Worm (Caenorhabditis elegans) whole organism, late embryonic: ENCODE results near the gene T27E7.9.

Experiments used
- C38D4.7 ChIP-seq: fragments of 200-800 bp; sonication (Bioruptor generic); optimal IDR thresholded peaks from 2 replicates; lab custom pipeline; 2018; ENCODE audit warnings: mild to moderate bottlenecking, missing genetic modification characterization, moderate library complexity, missing compliant biosample characterization
- F13H6.1 ChIP-seq: sonication (generic microtip); optimal IDR thresholded peaks from 2 replicates; lab custom pipeline; 2016; ENCODE audit warnings: missing genetic modification characterization, missing compliant biosample characterization
- K09A11.1 ChIP-seq: sonication (generic microtip); optimal IDR thresholded peaks from 2 replicates; lab custom pipeline; 2017; ENCODE audit warnings: antibody characterized with exemption, mild to moderate bottlenecking, missing genetic modification characterization, missing compliant biosample characterization; ENCODE audit not compliant: insufficient read depth
- Y22D7AL.16 ChIP-seq: sonication (generic microtip); optimal IDR thresholded peaks from 2 replicates; lab custom pipeline; 2016; ENCODE audit warnings: missing genetic modification characterization, missing compliant biosample characterization
- ahr-1 ChIP-seq: sonication (generic microtip); optimal IDR thresholded peaks from 2 replicates; lab custom pipeline; 2016; ENCODE audit warnings: missing genetic modification characterization, missing compliant biosample characterization
- ama-1 ChIP-seq: fragments of 150-350 bp; optimal IDR thresholded peaks from 2 replicates; lab custom pipeline; 2014
- ceh-14 ChIP-seq: sonication (generic microtip); optimal IDR thresholded peaks from 2 replicates; lab custom pipeline; 2016; ENCODE audit warnings: missing genotype, missing genetic modification characterization, missing compliant biosample characterization
- ceh-18 ChIP-seq: sonication (generic microtip); optimal IDR thresholded peaks from 2 replicates; lab custom pipeline; 2016; ENCODE audit warnings: missing genetic modification characterization, missing compliant biosample characterization
- ceh-24 ChIP-seq: sonication (generic microtip); optimal IDR thresholded peaks from 2 replicates; lab custom pipeline; 2016; ENCODE audit warnings: mild to moderate bottlenecking, missing genetic modification characterization, missing compliant biosample characterization
- ceh-31 ChIP-seq: sonication (generic microtip); optimal IDR thresholded peaks from 2 replicates; lab custom pipeline; 2016; ENCODE audit warnings: missing genetic modification characterization, missing compliant biosample characterization
- ceh-34 ChIP-seq: sonication (generic microtip); optimal IDR thresholded peaks from 2 replicates; lab custom pipeline; 2016; ENCODE audit warnings: mild to moderate bottlenecking, missing genetic modification characterization, missing compliant biosample characterization
- ceh-9 ChIP-seq: sonication (generic microtip); optimal IDR thresholded peaks from 2 replicates; lab custom pipeline; 2016; ENCODE audit warnings: mild to moderate bottlenecking, missing genetic modification characterization, inconsistent platforms, missing compliant biosample characterization
- dmd-4 ChIP-seq: sonication (generic microtip); optimal IDR thresholded peaks from 2 replicates; lab custom pipeline; 2016; ENCODE audit warnings: borderline replicate concordance, missing genetic modification characterization, missing compliant biosample characterization
- elt-2 ChIP-seq: sonication (generic microtip); optimal IDR thresholded peaks from 2 replicates; lab custom pipeline; 2016; ENCODE audit warnings: missing genetic modification reagents, missing genetic modification characterization, missing compliant biosample characterization
- ets-4 ChIP-seq: sonication (generic microtip); optimal IDR thresholded peaks from 2 replicates; lab custom pipeline; 2016; ENCODE audit warnings: missing genetic modification characterization, missing compliant biosample characterization
- eyg-1 ChIP-seq: sonication (generic microtip); optimal IDR thresholded peaks from 2 replicates; lab custom pipeline; 2016; ENCODE audit warnings: missing genotype, missing genetic modification characterization, missing compliant biosample characterization
- fkh-10 ChIP-seq: fragments of 150-350 bp; optimal IDR thresholded peaks from 2 replicates; lab custom pipeline; 2014; ENCODE audit warnings: missing biosample characterization, missing genetic modification reagents, missing genetic modification characterization
- fkh-6 ChIP-seq: sonication (generic microtip); optimal IDR thresholded peaks from 2 replicates; lab custom pipeline; 2016; ENCODE audit warnings: missing genetic modification characterization, missing compliant biosample characterization
- hlh-15 ChIP-seq: sonication (generic microtip); optimal IDR thresholded peaks from 2 replicates; lab custom pipeline; 2016; ENCODE audit warnings: missing genetic modification characterization, missing compliant biosample characterization
- hlh-30 ChIP-seq: sonication (generic microtip); optimal IDR thresholded peaks from 2 replicates; lab custom pipeline; 2017; ENCODE audit warnings: antibody characterized with exemption, missing genetic modification characterization, missing compliant biosample characterization; ENCODE audit not compliant: insufficient read depth
- hlh-6 ChIP-seq: sonication (generic microtip); optimal IDR thresholded peaks from 2 replicates; lab custom pipeline; 2016; ENCODE audit warnings: missing genotype, missing genetic modification characterization, missing compliant biosample characterization
- lim-6 ChIP-seq: sonication (generic microtip); optimal IDR thresholded peaks from 2 replicates; lab custom pipeline; 2016; ENCODE audit warnings: missing genetic modification characterization, missing compliant biosample characterization
- madf-2 ChIP-seq: sonication (generic microtip); optimal IDR thresholded peaks from 2 replicates; lab custom pipeline; 2017; ENCODE audit warnings: missing genetic modification characterization, missing compliant biosample characterization
- mec-3 ChIP-seq: sonication (generic microtip); optimal IDR thresholded peaks from 2 replicates; lab custom pipeline; 2016; ENCODE audit warnings: borderline replicate concordance, missing genetic modification characterization, missing compliant biosample characterization
- nfya-1 ChIP-seq: sonication (generic microtip); optimal IDR thresholded peaks from 2 replicates; lab custom pipeline; 2017; ENCODE audit warnings: missing genetic modification characterization, mild to moderate bottlenecking, missing compliant biosample characterization, antibody characterized with exemption, moderate library complexity
- nhr-11 ChIP-seq: fragments of 150-350 bp; optimal IDR thresholded peaks from 2 replicates; lab custom pipeline; 2014; ENCODE audit warnings: missing biosample characterization, missing genetic modification characterization
- npax-4 ChIP-seq: sonication (generic microtip); optimal IDR thresholded peaks from 2 replicates; lab custom pipeline; 2016; ENCODE audit warnings: missing genetic modification characterization, missing compliant biosample characterization
- odd-2 ChIP-seq: sonication (generic microtip); optimal IDR thresholded peaks from 2 replicates; lab custom pipeline; 2017; ENCODE audit warnings: antibody characterized with exemption, mild to moderate bottlenecking, missing genetic modification characterization, missing compliant biosample characterization
- pag-3 ChIP-seq: sonication (generic microtip); optimal IDR thresholded peaks from 2 replicates; lab custom pipeline; 2016; ENCODE audit warnings: missing compliant biosample characterization, missing genetic modification characterization, borderline replicate concordance
- pat-9 ChIP-seq: fragments of 200-800 bp; sonication (Bioruptor generic); optimal IDR thresholded peaks from 2 replicates; lab custom pipeline; 2018; ENCODE audit warnings: mild to moderate bottlenecking, missing genetic modification characterization, moderate library complexity, missing compliant biosample characterization
- pha-4 ChIP-seq: fragments of 150-350 bp; optimal IDR thresholded peaks from 2 replicates; lab custom pipeline; 2018; ENCODE audit warnings: missing biosample characterization, missing genetic modification reagents, missing genetic modification characterization
- pqm-1 ChIP-seq: sonication (generic microtip); optimal IDR thresholded peaks from 2 replicates; lab custom pipeline; 2016; ENCODE audit warnings: missing genetic modification characterization, missing compliant biosample characterization
- ref-2 ChIP-seq: sonication (generic microtip); optimal IDR thresholded peaks from 2 replicates; lab custom pipeline; 2016; ENCODE audit warnings: missing genetic modification characterization, missing compliant biosample characterization
- sdc-2 ChIP-seq: sonication (generic microtip); optimal IDR thresholded peaks from 2 replicates; lab custom pipeline; 2016; ENCODE audit warnings: missing genotype, missing genetic modification characterization, missing compliant biosample characterization
- sox-2 ChIP-seq: fragments of 200-800 bp; sonication (Bioruptor generic); IDR thresholded peaks from 2 replicates; pipeline ENCODE4 v1.3.6; 2022; ENCODE audit warnings: missing genetic modification reagents, missing genetic modification characterization, missing compliant biosample characterization
- tbx-2 ChIP-seq: sonication (generic microtip); optimal IDR thresholded peaks from 2 replicates; lab custom pipeline; 2016; ENCODE audit warnings: missing genetic modification characterization, missing compliant biosample characterization
- tbx-7 ChIP-seq: sonication (generic microtip); optimal IDR thresholded peaks from 2 replicates; lab custom pipeline; 2016; ENCODE audit warnings: missing genotype, missing genetic modification characterization, missing compliant biosample characterization
- ttx-3 ChIP-seq: sonication (generic microtip); optimal IDR thresholded peaks from 2 replicates; lab custom pipeline; 2016; ENCODE audit warnings: missing genetic modification reagents, missing genetic modification characterization, missing compliant biosample characterization
- unc-42 ChIP-seq: sonication (generic microtip); optimal IDR thresholded peaks from 2 replicates; lab custom pipeline; 2016; ENCODE audit warnings: missing genotype, missing genetic modification characterization, missing compliant biosample characterization
- unc-86 ChIP-seq: sonication (generic microtip); optimal IDR thresholded peaks from 2 replicates; lab custom pipeline; 2016; ENCODE audit warnings: missing genetic modification characterization, missing compliant biosample characterization
- ztf-16 ChIP-seq: sonication (generic microtip); optimal IDR thresholded peaks from 2 replicates; lab custom pipeline; 2017; ENCODE audit warnings: missing genetic modification characterization, missing compliant biosample characterization

The T27E7.9 gene

ce11 chrIV:14530031-14530430, 19.2 kb downstream of the T27E7.9 start:
- TF ChIP-seq ttx-3 (tag; lab: Kevin White, UChicago) (no peak), nhr-11 (no peak), eyg-1 (tag; lab: Kevin White, UChicago) (no peak), C38D4.7 (GFP tag; lab: Kevin White, UChicago) (no peak), nfya-1 (no peak), ahr-1 (tag; lab: Kevin White, UChicago) (no peak), madf-2 (tag; lab: Kevin White, UChicago) (no peak), npax-4 (tag; lab: Kevin White, UChicago) (no peak), ceh-34 (no peak), unc-42 (no peak), sox-2 (no peak), pag-3 (tag; lab: Kevin White, UChicago) (no peak), fkh-6 (tag; lab: Kevin White, UChicago) (no peak), dmd-4 (tag; lab: Kevin White, UChicago) (no peak), tbx-2 (no peak)

ce11 chrIV:14528718-14529117, 20.5 kb downstream of the T27E7.9 start, which contains the start of gene T27E7.3:
TSS of gene T27E7.3 (plus strand) at chrIV:14529018.
- TF ChIP-seq ceh-34 (no peak), ceh-24 (no peak), hlh-30 (tag; lab: Kevin White, UChicago) (no peak), tbx-7 (no peak), ref-2 (no peak), F13H6.1 (no peak), sdc-2 (tag; lab: Kevin White, UChicago) (no peak), ttx-3 (tag; lab: Kevin White, UChicago) (no peak), ceh-9 (tag; lab: Kevin White, UChicago) (no peak), ahr-1 (tag; lab: Kevin White, UChicago) (no peak), ets-4 (tag; lab: Kevin White, UChicago) (no peak), ztf-16 (tag; lab: Kevin White, UChicago) (no peak), pqm-1 (no peak), C38D4.7 (GFP tag; lab: Kevin White, UChicago) (no peak), eyg-1 (tag; lab: Kevin White, UChicago) (no peak), hlh-15 (no peak), elt-2 (no peak), fkh-10 (GFP tag; lab: Kevin White, UChicago) (no peak), ceh-14 (tag; lab: Kevin White, UChicago) (no peak)
- TF ChIP-seq, all 69 proteins: peak for 0

ce11 chrIV:14523568-14523967, 25.6 kb downstream of the T27E7.9 start, which contains the start of gene srh-63:
TSS of gene srh-63 (plus strand) at chrIV:14523868.
- no peak for TF ChIP-seq ceh-31
- no peak for TF ChIP-seq odd-2 (tag; lab: Kevin White, UChicago)
- TF ChIP-seq unc-86 (tag; lab: Kevin White, UChicago) = no peak
- no peak for TF ChIP-seq ama-1 (lab: Kevin White, UChicago)
- no peak for TF ChIP-seq ceh-18 (tag; lab: Kevin White, UChicago)
- no peak for TF ChIP-seq fkh-6 (tag; lab: Kevin White, UChicago)
- no peak for TF ChIP-seq sdc-2 (tag; lab: Kevin White, UChicago)
- no peak for TF ChIP-seq K09A11.1 (tag; lab: Kevin White, UChicago)
- no peak for TF ChIP-seq F13H6.1
- TF ChIP-seq ceh-34 = no peak
- no peak for TF ChIP-seq Y22D7AL.16
- no peak for TF ChIP-seq pat-9 (tag; lab: Kevin White, UChicago)
- no peak for TF ChIP-seq pha-4 (tag; lab: Kevin White, UChicago)
- TF ChIP-seq mec-3 = no peak
- TF ChIP-seq tbx-2 = no peak
- TF ChIP-seq hlh-6 (tag; lab: Kevin White, UChicago) = no peak
- TF ChIP-seq lim-6 (tag; lab: Kevin White, UChicago) = no peak
- TF ChIP-seq unc-42 = no peak
- no peak for TF ChIP-seq eyg-1 (tag; lab: Kevin White, UChicago)
